Fruit fly (Drosophila melanogaster): ENCODE results near the gene NKCC.
A peak's percentile ranks its signal among the peaks of the same experiment; 100 is the strongest.

Gene NKCC

dm6 chr3R:5485295-5485718, 17.2 kb downstream of the NKCC start, which contains the start of gene CG31550 (continued):
- TF ChIP-seq eg (GFP tag; IDR thresholded peaks at IDR 0.05) (peak; percentile 66), CG11294 (GFP tag; IDR thresholded peaks at IDR 0.05) (peak; percentile 12; the same call in 1 of the 2 replicates), fd85E (GFP tag; optimal IDR thresholded peaks at IDR 0.05) (no peak), spab (GFP tag; optimal IDR thresholded peaks at IDR 0.05) (no peak), CG6854 (GFP tag; optimal IDR thresholded peaks at IDR 0.05) (peak; percentile 14), CG16779 (tag; optimal IDR thresholded peaks at IDR 0.05) (no peak), Eip78C (GFP tag) (no peak)

dm6 chr3R:5483488-5484109, 18.9 kb downstream of the NKCC start, which contains the start of gene ksr:
Gene ksr, minus strand, starts transcription at chr3R:5483906.
- TF ChIP-seq dac (GFP tag; optimal IDR thresholded peaks at IDR 0.05) (no peak), Blimp-1 (GFP tag; optimal IDR thresholded peaks at IDR 0.05) (no peak), eg (GFP tag; IDR thresholded peaks at IDR 0.05) (peak; percentile 22; the same call in 1 of the 3 replicates), Ets96B (tag; optimal IDR thresholded peaks at IDR 0.05) (peak; percentile 18), Eip93F (GFP tag; optimal IDR thresholded peaks at IDR 0.05) (no peak), CG6854 (GFP tag; optimal IDR thresholded peaks at IDR 0.05) (peak; percentile 36), CG4318 (GFP tag; optimal IDR thresholded peaks at IDR 0.05) (no peak), ss (GFP tag; optimal IDR thresholded peaks at IDR 0.05) (no peak), net (GFP tag; optimal IDR thresholded peaks at IDR 0.05) (no peak), CG11762 (GFP tag; optimal IDR thresholded peaks at IDR 0.05; ENCODE audit: insufficient read depth) (no peak), Eip78C (GFP tag) (no peak), Hr39 (GFP tag; optimal IDR thresholded peaks at IDR 0.05) (no peak), achi (GFP tag; optimal IDR thresholded peaks at IDR 0.05) (no peak), fkh (GFP tag; optimal IDR thresholded peaks at IDR 0.05) (no peak), CG15336 (GFP tag; IDR thresholded peaks at IDR 0.05) (no peak), CG9139 (GFP tag; optimal IDR thresholded peaks at IDR 0.05) (no peak), CG6163 (GFP tag; IDR thresholded peaks at IDR 0.05) (peak; percentile 7; the same call in 1 of the 3 replicates), topi (GFP tag; optimal IDR thresholded peaks at IDR 0.05) (no peak), CG3032 (tag; optimal IDR thresholded peaks at IDR 0.05) (peak; percentile 30), salr (GFP tag; optimal IDR thresholded peaks at IDR 0.05) (no peak), CG6276 (GFP tag; optimal IDR thresholded peaks at IDR 0.05) (no peak), cyc (GFP tag; optimal IDR thresholded peaks at IDR 0.05) (no peak), esn (GFP tag; optimal IDR thresholded peaks at IDR 0.05) (peak; percentile 29), CG11902 (GFP tag; optimal IDR thresholded peaks at IDR 0.05) (no peak), Gug (GFP tag; IDR thresholded peaks at IDR 0.05) (no peak), CG7368 (GFP tag; optimal IDR thresholded peaks at IDR 0.05) (no peak)

- TF ChIP-seq CG10631 (GFP tag; optimal IDR thresholded peaks at IDR 0.05) (no peak), Sox15 (GFP tag; optimal IDR thresholded peaks at IDR 0.05) (no peak), CG31627 (GFP tag; optimal IDR thresholded peaks at IDR 0.05) (no peak), Lpt (GFP tag; optimal IDR thresholded peaks at IDR 0.05) (no peak), OdsH (GFP tag; optimal IDR thresholded peaks at IDR 0.05) (no peak), spab (GFP tag; optimal IDR thresholded peaks at IDR 0.05) (no peak), Hr4 (GFP tag; optimal IDR thresholded peaks at IDR 0.05) (no peak)
These were observed 19.7 kb downstream of the NKCC start for dm6 chr3R:5482790-5483189.

dm6 chr3R:5474551-5474950, 28.0 kb downstream of the NKCC start, which contains the start of the genes CG45100, HDAC3 and Hcs:
Gene CG45100, minus strand, starts transcription at chr3R:5474600.
Gene HDAC3, minus strand, starts transcription at chr3R:5474600.
Gene Hcs, plus strand, starts transcription at chr3R:5474899.
- TF ChIP-seq eg (GFP tag; IDR thresholded peaks at IDR 0.05) (0 out of 3 replicates have a peak, but pooled peaks have one; percentile 10), CG10631 (GFP tag; optimal IDR thresholded peaks at IDR 0.05) (no peak), CG11902 (GFP tag; optimal IDR thresholded peaks at IDR 0.05) (peak; percentile 20), fd85E (GFP tag; optimal IDR thresholded peaks at IDR 0.05) (no peak), lz (GFP tag; optimal IDR thresholded peaks at IDR 0.05) (peak; percentile 55), net (GFP tag; optimal IDR thresholded peaks at IDR 0.05) (no peak), Sox102F (GFP tag; optimal IDR thresholded peaks at IDR 0.05) (no peak), CG10669 (GFP tag; optimal IDR thresholded peaks at IDR 0.05) (no peak), esn (GFP tag; optimal IDR thresholded peaks at IDR 0.05) (peak; percentile 61), CG8119 (GFP tag; IDR thresholded peaks at IDR 0.05) (no peak), pdm3 (GFP tag; optimal IDR thresholded peaks at IDR 0.05) (no peak), Sox15 (GFP tag; optimal IDR thresholded peaks at IDR 0.05) (no peak), vri (GFP tag; optimal IDR thresholded peaks at IDR 0.05) (no peak), svp (GFP tag) (no peak), Hr38 (GFP tag; optimal IDR thresholded peaks at IDR 0.05) (no peak), CG8632 (GFP tag; optimal IDR thresholded peaks at IDR 0.05) (no peak), CG6276 (GFP tag; optimal IDR thresholded peaks at IDR 0.05) (no peak), Ets96B (tag; optimal IDR thresholded peaks at IDR 0.05) (no peak), Sox14 (GFP tag; optimal IDR thresholded peaks at IDR 0.05) (no peak), CG31627 (GFP tag; optimal IDR thresholded peaks at IDR 0.05) (peak; percentile 55), cyc (GFP tag; optimal IDR thresholded peaks at IDR 0.05) (no peak)

All from whole organism, prepupa.